Worm (Caenorhabditis elegans) whole organism, late embryonic: Measurements from ENCODE around the gene clec-144.

Experiments
- C08G9.2 ChIP-seq: sonication (generic microtip); optimal IDR thresholded peaks from 2 replicates; lab custom pipeline; 2016; ENCODE audit warnings: mild to moderate bottlenecking, missing genetic modification characterization, moderate library complexity, missing compliant biosample characterization
- F13H6.1 ChIP-seq: sonication (generic microtip); optimal IDR thresholded peaks from 2 replicates; lab custom pipeline; 2016; ENCODE audit warnings: missing genetic modification characterization, missing compliant biosample characterization
- K02D7.2 ChIP-seq: sonication (generic microtip); optimal IDR thresholded peaks from 2 replicates; lab custom pipeline; 2017; ENCODE audit warnings: mild to moderate bottlenecking, missing genetic modification characterization, missing compliant biosample characterization
- K09A11.1 ChIP-seq: sonication (generic microtip); optimal IDR thresholded peaks from 2 replicates; lab custom pipeline; 2017; ENCODE audit warnings: antibody characterized with exemption, mild to moderate bottlenecking, missing genetic modification characterization, missing compliant biosample characterization; ENCODE audit not compliant: insufficient read depth
- Y22D7AL.16 ChIP-seq: sonication (generic microtip); optimal IDR thresholded peaks from 2 replicates; lab custom pipeline; 2016; ENCODE audit warnings: missing genetic modification characterization, missing compliant biosample characterization
- ahr-1 ChIP-seq: sonication (generic microtip); optimal IDR thresholded peaks from 2 replicates; lab custom pipeline; 2016; ENCODE audit warnings: missing genetic modification characterization, missing compliant biosample characterization
- ama-1 ChIP-seq: fragments of 150-350 bp; optimal IDR thresholded peaks from 2 replicates; lab custom pipeline; 2014
- ceh-14 ChIP-seq: sonication (generic microtip); optimal IDR thresholded peaks from 2 replicates; lab custom pipeline; 2016; ENCODE audit warnings: missing genotype, missing genetic modification characterization, missing compliant biosample characterization
- ceh-18 ChIP-seq: sonication (generic microtip); optimal IDR thresholded peaks from 2 replicates; lab custom pipeline; 2016; ENCODE audit warnings: missing genetic modification characterization, missing compliant biosample characterization
- ceh-2 ChIP-seq: sonication (generic microtip); optimal IDR thresholded peaks from 2 replicates; lab custom pipeline; 2016; ENCODE audit warnings: missing genotype, missing genetic modification characterization, missing compliant biosample characterization
- ceh-31 ChIP-seq: sonication (generic microtip); optimal IDR thresholded peaks from 2 replicates; lab custom pipeline; 2016; ENCODE audit warnings: missing genetic modification characterization, missing compliant biosample characterization
- ceh-34 ChIP-seq: sonication (generic microtip); optimal IDR thresholded peaks from 2 replicates; lab custom pipeline; 2016; ENCODE audit warnings: mild to moderate bottlenecking, missing genetic modification characterization, missing compliant biosample characterization
- ceh-45 ChIP-seq: fragments of 200-800 bp; sonication (Bioruptor generic); IDR thresholded peaks from 2 replicates; pipeline ENCODE4 v1.3.6; 2022; ENCODE audit warnings: missing genetic modification reagents, missing genetic modification characterization, missing compliant biosample characterization
- ceh-48 ChIP-seq: sonication (generic microtip); optimal IDR thresholded peaks from 2 replicates; lab custom pipeline; 2016; ENCODE audit warnings: missing genetic modification characterization, inconsistent platforms, missing compliant biosample characterization
- ceh-6 ChIP-seq: fragments of 200-800 bp; sonication (Bioruptor generic); optimal IDR thresholded peaks from 2 replicates; lab custom pipeline; 2018; ENCODE audit warnings: mild to moderate bottlenecking, missing genetic modification characterization, missing compliant biosample characterization
- ceh-9 ChIP-seq: sonication (generic microtip); optimal IDR thresholded peaks from 2 replicates; lab custom pipeline; 2016; ENCODE audit warnings: mild to moderate bottlenecking, missing genetic modification characterization, inconsistent platforms, missing compliant biosample characterization
- che-1 ChIP-seq: sonication (generic microtip); optimal IDR thresholded peaks from 2 replicates; lab custom pipeline; 2016; ENCODE audit warnings: mild to moderate bottlenecking, missing genetic modification characterization, missing compliant biosample characterization
- dmd-4 ChIP-seq: sonication (generic microtip); optimal IDR thresholded peaks from 2 replicates; lab custom pipeline; 2016; ENCODE audit warnings: borderline replicate concordance, missing genetic modification characterization, missing compliant biosample characterization
- dve-1 ChIP-seq: sonication (generic microtip); optimal IDR thresholded peaks from 2 replicates; lab custom pipeline; 2017; ENCODE audit warnings: antibody characterized with exemption, mild to moderate bottlenecking, missing genetic modification characterization, missing compliant biosample characterization
- ets-4 ChIP-seq: sonication (generic microtip); optimal IDR thresholded peaks from 2 replicates; lab custom pipeline; 2016; ENCODE audit warnings: missing genetic modification characterization, missing compliant biosample characterization
- eyg-1 ChIP-seq: sonication (generic microtip); optimal IDR thresholded peaks from 2 replicates; lab custom pipeline; 2016; ENCODE audit warnings: missing genotype, missing genetic modification characterization, missing compliant biosample characterization
- fax-1 ChIP-seq: sonication (generic microtip); optimal IDR thresholded peaks from 2 replicates; lab custom pipeline; 2016; ENCODE audit warnings: missing genotype, missing genetic modification characterization, missing compliant biosample characterization
- hlh-13 ChIP-seq: fragments of 200-800 bp; sonication (Bioruptor generic); optimal IDR thresholded peaks from 2 replicates; lab custom pipeline; 2018; ENCODE audit warnings: mild to moderate bottlenecking, missing genetic modification characterization, missing compliant biosample characterization
- hlh-30 ChIP-seq: sonication (generic microtip); optimal IDR thresholded peaks from 2 replicates; lab custom pipeline; 2017; ENCODE audit warnings: antibody characterized with exemption, missing genetic modification characterization, missing compliant biosample characterization; ENCODE audit not compliant: insufficient read depth
- lim-6 ChIP-seq: sonication (generic microtip); optimal IDR thresholded peaks from 2 replicates; lab custom pipeline; 2016; ENCODE audit warnings: missing genetic modification characterization, missing compliant biosample characterization
- madf-2 ChIP-seq: sonication (generic microtip); optimal IDR thresholded peaks from 2 replicates; lab custom pipeline; 2017; ENCODE audit warnings: missing genetic modification characterization, missing compliant biosample characterization
- mec-3 ChIP-seq: sonication (generic microtip); optimal IDR thresholded peaks from 2 replicates; lab custom pipeline; 2016; ENCODE audit warnings: borderline replicate concordance, missing genetic modification characterization, missing compliant biosample characterization
- nfya-1 ChIP-seq: sonication (generic microtip); optimal IDR thresholded peaks from 2 replicates; lab custom pipeline; 2017; ENCODE audit warnings: missing genetic modification characterization, mild to moderate bottlenecking, missing compliant biosample characterization, antibody characterized with exemption, moderate library complexity
- nhr-232 ChIP-seq: sonication (generic microtip); optimal IDR thresholded peaks from 2 replicates; lab custom pipeline; 2016; ENCODE audit warnings: missing genetic modification characterization, missing compliant biosample characterization
- pag-3 ChIP-seq: sonication (generic microtip); optimal IDR thresholded peaks from 2 replicates; lab custom pipeline; 2016; ENCODE audit warnings: missing compliant biosample characterization, missing genetic modification characterization, borderline replicate concordance
- pat-9 ChIP-seq: fragments of 200-800 bp; sonication (Bioruptor generic); optimal IDR thresholded peaks from 2 replicates; lab custom pipeline; 2018; ENCODE audit warnings: mild to moderate bottlenecking, missing genetic modification characterization, moderate library complexity, missing compliant biosample characterization
- pha-2 ChIP-seq: sonication (generic microtip); optimal IDR thresholded peaks from 2 replicates; lab custom pipeline; 2017; ENCODE audit warnings: mild to moderate bottlenecking, missing genetic modification characterization, missing compliant biosample characterization
- pha-4 ChIP-seq: fragments of 150-350 bp; optimal IDR thresholded peaks from 2 replicates; lab custom pipeline; 2018; ENCODE audit warnings: missing biosample characterization, missing genetic modification reagents, missing genetic modification characterization
- pros-1 ChIP-seq: fragments of 150-350 bp; optimal IDR thresholded peaks from 2 replicates; lab custom pipeline; 2014; ENCODE audit warnings: missing biosample characterization, missing genetic modification reagents, missing genetic modification characterization
- ref-2 ChIP-seq: sonication (generic microtip); optimal IDR thresholded peaks from 2 replicates; lab custom pipeline; 2016; ENCODE audit warnings: missing genetic modification characterization, missing compliant biosample characterization
- sdc-2 ChIP-seq: sonication (generic microtip); optimal IDR thresholded peaks from 2 replicates; lab custom pipeline; 2016; ENCODE audit warnings: missing genotype, missing genetic modification characterization, missing compliant biosample characterization
- sox-2 ChIP-seq: fragments of 200-800 bp; sonication (Bioruptor generic); IDR thresholded peaks from 2 replicates; pipeline ENCODE4 v1.3.6; 2022; ENCODE audit warnings: missing genetic modification reagents, missing genetic modification characterization, missing compliant biosample characterization
- syd-9 ChIP-seq: sonication (generic microtip); optimal IDR thresholded peaks from 2 replicates; lab custom pipeline; 2016; ENCODE audit warnings: mild to moderate bottlenecking, missing genetic modification characterization, moderate library complexity, missing compliant biosample characterization
- ttx-3 ChIP-seq: sonication (generic microtip); optimal IDR thresholded peaks from 2 replicates; lab custom pipeline; 2016; ENCODE audit warnings: missing genetic modification reagents, missing genetic modification characterization, missing compliant biosample characterization
- unc-3 ChIP-seq, 2 experiments: fragments of 200-800 bp in 1 of 2; sonication (Bioruptor generic) in 1 of 2; sonication (generic microtip) in 1 of 2; conservative IDR thresholded peaks in 1 of 2; optimal IDR thresholded peaks in 1 of 2; 2 replicates each; pipeline versions ENCODE4 v1.3.6 to Lab custom; 2016 to 2022; ENCODE audit warnings: missing compliant biosample characterization in 2 of 2, missing genetic modification characterization in 2 of 2, missing genetic modification reagents in 1 of 2
- unc-42 ChIP-seq: sonication (generic microtip); optimal IDR thresholded peaks from 2 replicates; lab custom pipeline; 2016; ENCODE audit warnings: missing genotype, missing genetic modification characterization, missing compliant biosample characterization
- unc-86 ChIP-seq: sonication (generic microtip); optimal IDR thresholded peaks from 2 replicates; lab custom pipeline; 2016; ENCODE audit warnings: missing genetic modification characterization, missing compliant biosample characterization
- zip-5 ChIP-seq: sonication (generic microtip); optimal IDR thresholded peaks from 2 replicates; lab custom pipeline; 2016; ENCODE audit warnings: missing genetic modification characterization, missing compliant biosample characterization
- ztf-16 ChIP-seq: sonication (generic microtip); optimal IDR thresholded peaks from 2 replicates; lab custom pipeline; 2017; ENCODE audit warnings: missing genetic modification characterization, missing compliant biosample characterization

clec-144 gene

ce11 chrII:11823566-11824308 lies 8.6 kb downstream of the clec-144 start, which contains the start of gene Y6D1A.1:
Y6D1A.1 (minus strand) TSS chrII:11823616.
- TF ChIP-seq ceh-2 (no peak), sdc-2 (no peak), pha-2 (tag; lab: Kevin White, UChicago) (no peak), pag-3 (no peak), zip-5 (tag; lab: Kevin White, UChicago) (no peak), nhr-232 (tag; lab: Kevin White, UChicago) (no peak), mec-3 (no peak), ceh-31 (tag; lab: Kevin White, UChicago) (no peak), ceh-9 (tag; lab: Kevin White, UChicago) (no peak), lim-6 (tag; lab: Kevin White, UChicago) (no peak), K09A11.1 (tag; lab: Kevin White, UChicago) (no peak), dmd-4 (tag; lab: Kevin White, UChicago) (no peak), che-1 (tag; lab: Kevin White, UChicago) (no peak), ceh-34 (no peak), eyg-1 (tag; lab: Kevin White, UChicago) (no peak), ztf-16 (no peak), ama-1 (lab: Kevin White, UChicago) (no peak), ahr-1 (tag; lab: Kevin White, UChicago) (no peak), hlh-13 (GFP tag; lab: Kevin White, UChicago) (no peak), ets-4 (tag; lab: Kevin White, UChicago) (no peak)

DNA sequence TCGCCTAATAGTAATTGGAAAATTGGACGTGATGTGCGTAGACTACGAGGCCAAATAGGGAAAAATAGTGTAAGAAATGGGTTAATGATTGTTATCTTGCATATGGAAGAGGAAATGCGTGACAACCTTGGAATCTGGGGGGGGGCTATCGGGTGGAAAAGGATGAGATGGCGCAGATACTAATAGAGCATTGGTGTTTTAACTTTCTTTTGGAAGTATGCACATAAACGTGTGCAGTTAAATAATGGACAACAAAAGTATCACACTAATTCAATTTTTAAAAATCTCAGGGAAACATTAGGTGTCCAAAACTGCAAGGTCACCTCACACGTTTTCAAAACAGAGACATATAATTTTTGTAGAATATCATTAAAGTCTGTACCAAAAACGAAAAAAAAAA lies 12.6 kb downstream of the clec-144 start, which contains the start of gene Y6D1A.2:
TSS of gene Y6D1A.2 (minus strand) at position 101 of the 400 bp plus-strand sequence.
- no peak for TF ChIP-seq F13H6.1 (tag; lab: Kevin White, UChicago)
- TF ChIP-seq hlh-30 = no peak
- TF ChIP-seq unc-3 (GFP tag; conservative IDR thresholded peaks at IDR 0.05; lab: Robert Waterston, UW) = no peak
- TF ChIP-seq unc-3 (tag; optimal IDR thresholded peaks at IDR 0.05; lab: Kevin White, UChicago) = no peak
- TF ChIP-seq ceh-45 (GFP tag; lab: Robert Waterston, UW) = no peak
- no peak for TF ChIP-seq fax-1 (tag; lab: Kevin White, UChicago)
- TF ChIP-seq pha-2 (tag; lab: Kevin White, UChicago) = no peak
- TF ChIP-seq pha-4 (tag; lab: Kevin White, UChicago) = no peak
- no peak for TF ChIP-seq ceh-14 (tag; lab: Kevin White, UChicago)
- no peak for TF ChIP-seq K02D7.2 (tag; lab: Kevin White, UChicago)
- no peak for TF ChIP-seq ceh-6
- TF ChIP-seq ceh-18 (tag; lab: Kevin White, UChicago) = no peak
- TF ChIP-seq ceh-31 (tag; lab: Kevin White, UChicago) = no peak
- TF ChIP-seq ceh-48 = no peak
- no peak for TF ChIP-seq eyg-1 (tag; lab: Kevin White, UChicago)
- TF ChIP-seq nfya-1 = no peak
- no peak for TF ChIP-seq syd-9 (tag; lab: Kevin White, UChicago)
- TF ChIP-seq unc-86 (tag; lab: Kevin White, UChicago) = no peak
- TF ChIP-seq ref-2 (tag; lab: Kevin White, UChicago) = no peak
- no peak for TF ChIP-seq ttx-3 (tag; lab: Kevin White, UChicago)
- no peak for TF ChIP-seq madf-2

ce11 chrII:11816475-11816874 lies 15.9 kb downstream of the clec-144 start, which contains the start of gene pap-3:
pap-3 (minus strand) TSS chrII:11816575.
- no peak for TF ChIP-seq ceh-45 (GFP tag; lab: Robert Waterston, UW)
- TF ChIP-seq C08G9.2 (tag; lab: Kevin White, UChicago) = no peak
- TF ChIP-seq ahr-1 (tag; lab: Kevin White, UChicago) = no peak
- TF ChIP-seq Y22D7AL.16 (tag; lab: Kevin White, UChicago) = no peak
- no peak for TF ChIP-seq dve-1 (tag; lab: Kevin White, UChicago)
- TF ChIP-seq sox-2 (GFP tag; lab: Robert Waterston, UW) = no peak
- TF ChIP-seq unc-42 = no peak
- no peak for TF ChIP-seq sdc-2
- no peak for TF ChIP-seq pag-3
- TF ChIP-seq lim-6 (tag; lab: Kevin White, UChicago) = no peak
- no peak for TF ChIP-seq unc-86 (tag; lab: Kevin White, UChicago)
- TF ChIP-seq pat-9 (tag; lab: Kevin White, UChicago) = no peak
- no peak for TF ChIP-seq pha-2 (tag; lab: Kevin White, UChicago)
- TF ChIP-seq pros-1 (tag; lab: Kevin White, UChicago) = no peak
- TF ChIP-seq syd-9 (tag; lab: Kevin White, UChicago) = no peak
- no peak for TF ChIP-seq nhr-232 (tag; lab: Kevin White, UChicago)
- no peak for TF ChIP-seq pha-4 (tag; lab: Kevin White, UChicago)
